2 fruit fly cellular contexts compared by ENCODE assay signal in genomic region chr2L:5256036-5256846, dm6.
A peak's percentile ranks its signal among the peaks of the same experiment; 100 is the strongest.
TF ChIP-seq lines count a peak whose summit lies in the region.

No protein-coding gene starts in this region.

TF ChIP-seq in whole organism, embryonic, 481 proteins besides CTCF, POLR2A, EP300 and RAD21 (continued from another document and continues in another):
- TF ChIP-seq trh (GFP tag; optimal IDR thresholded peaks at IDR 0.05; lab: Kevin White, UChicago): no peak
- peak; percentile 15 for TF ChIP-seq lab (GFP tag; optimal IDR thresholded peaks at IDR 0.05; lab: Kevin White, UChicago)
- no peak for TF ChIP-seq CG16813 (GFP tag; IDR thresholded peaks at IDR 0.05; lab: Robert Waterston, UW; ENCODE audit: partially characterized antibody)
- no peak for TF ChIP-seq CG32532 (GFP tag; IDR thresholded peaks at IDR 0.05; lab: Robert Waterston, UW)
- no peak for TF ChIP-seq Myb (GFP tag; optimal IDR thresholded peaks at IDR 0.05; lab: Kevin White, UChicago)
- TF ChIP-seq CG31388 (GFP tag; optimal IDR thresholded peaks at IDR 0.05; lab: Kevin White, UChicago): no peak
- no peak for TF ChIP-seq fd3F (GFP tag; optimal IDR thresholded peaks at IDR 0.05; lab: Kevin White, UChicago)
- no peak for TF ChIP-seq Mad (GFP tag; optimal IDR thresholded peaks at IDR 0.05; lab: Kevin White, UChicago)
- peak; percentile 4 for TF ChIP-seq CG5245 (GFP tag; optimal IDR thresholded peaks at IDR 0.05; lab: Kevin White, UChicago)
- no peak for TF ChIP-seq usp (GFP tag; optimal IDR thresholded peaks at IDR 0.05; lab: Kevin White, UChicago)
- peak; percentile 86 for TF ChIP-seq CG15696 (tag; optimal IDR thresholded peaks at IDR 0.05; lab: Kevin White, UChicago)
- TF ChIP-seq gfzf (GFP tag; optimal IDR thresholded peaks at IDR 0.05; lab: Kevin White, UChicago): no peak
- no peak for TF ChIP-seq pb (GFP tag; optimal IDR thresholded peaks at IDR 0.05; lab: Kevin White, UChicago)
- no peak for TF ChIP-seq Oaz (GFP tag; IDR thresholded peaks at IDR 0.05; lab: Robert Waterston, UW)
- TF ChIP-seq ab (GFP tag; optimal IDR thresholded peaks at IDR 0.05; lab: Kevin White, UChicago): peak; percentile 9
- TF ChIP-seq sd (tag; optimal IDR thresholded peaks at IDR 0.05; lab: Kevin White, UChicago): no peak
- peak; percentile 92 for TF ChIP-seq HLHmδ (GFP tag; optimal IDR thresholded peaks at IDR 0.05; lab: Kevin White, UChicago)
- TF ChIP-seq grn (GFP tag; optimal IDR thresholded peaks at IDR 0.05; lab: Kevin White, UChicago): peak; percentile 99
- TF ChIP-seq croc (GFP tag; conservative IDR thresholded peaks at IDR 0.05; lab: Robert Waterston, UW): no peak; the same call in 2 of the 3 replicates
- TF ChIP-seq CG18476 (GFP tag; optimal IDR thresholded peaks at IDR 0.05; lab: Kevin White, UChicago): no peak
- no peak for TF ChIP-seq Fer2 (tag; optimal IDR thresholded peaks at IDR 0.05; lab: Kevin White, UChicago)
- no peak for TF ChIP-seq CG7928 (GFP tag; optimal IDR thresholded peaks at IDR 0.05; lab: Kevin White, UChicago)
- peak; percentile 83 for TF ChIP-seq Kr (GFP tag; optimal IDR thresholded peaks at IDR 0.05; lab: Kevin White, UChicago)
- peak; percentile 65 for TF ChIP-seq gsb-n (tag; optimal IDR thresholded peaks at IDR 0.05; lab: Kevin White, UChicago)
- peak; percentile 44 for TF ChIP-seq CG11398 (GFP tag; optimal IDR thresholded peaks at IDR 0.05; lab: Kevin White, UChicago)
- peak; percentile 60 for TF ChIP-seq Side (GFP tag; optimal IDR thresholded peaks at IDR 0.05; lab: Kevin White, UChicago)
- TF ChIP-seq CG13296 (GFP tag; optimal IDR thresholded peaks at IDR 0.05; lab: Kevin White, UChicago): no peak
- no peak for TF ChIP-seq CG9876 (GFP tag; optimal IDR thresholded peaks at IDR 0.05; lab: Kevin White, UChicago)
- TF ChIP-seq dysf (GFP tag; IDR thresholded peaks at IDR 0.05; lab: Robert Waterston, UW): peak; percentile 50; the same call in 1 of the 3 replicates
- TF ChIP-seq da (GFP tag; optimal IDR thresholded peaks at IDR 0.05; lab: Kevin White, UChicago): no peak
- TF ChIP-seq Scr (GFP tag; IDR thresholded peaks at IDR 0.05; lab: Robert Waterston, UW; ENCODE audit: partially characterized antibody): no peak
- TF ChIP-seq Neu2 (GFP tag; optimal IDR thresholded peaks at IDR 0.05; lab: Kevin White, UChicago; ENCODE audit: borderline replicate concordance): no peak
- TF ChIP-seq H15 (GFP tag; IDR thresholded peaks at IDR 0.05; lab: Robert Waterston, UW): 0 out of 3 replicates have a peak, but pooled peaks have one; percentile 45
- TF ChIP-seq Six4 (GFP tag; optimal IDR thresholded peaks at IDR 0.05; lab: Kevin White, UChicago): no peak
- peak; percentile 39 for TF ChIP-seq CG16863 (GFP tag; optimal IDR thresholded peaks at IDR 0.05; lab: Kevin White, UChicago)
- TF ChIP-seq CG1233 (GFP tag; optimal IDR thresholded peaks at IDR 0.05; lab: Kevin White, UChicago): peak; percentile 54
- TF ChIP-seq CG7839 (tag; optimal IDR thresholded peaks at IDR 0.05; lab: Kevin White, UChicago): peak; percentile 63
- peak; percentile 43 for TF ChIP-seq Drgx (GFP tag; IDR thresholded peaks at IDR 0.05; lab: Robert Waterston, UW)
- TF ChIP-seq pzg (GFP tag; optimal IDR thresholded peaks at IDR 0.05; lab: Kevin White, UChicago): no peak
- TF ChIP-seq az2 (GFP tag; optimal IDR thresholded peaks at IDR 0.05; lab: Kevin White, UChicago): peak; percentile 37
- TF ChIP-seq CG2889 (GFP tag; IDR thresholded peaks at IDR 0.05; lab: Robert Waterston, UW): no peak
- peak in 1 of 2 experiments; percentile 39 for TF ChIP-seq Eip74EF (GFP tag; optimal IDR thresholded peaks at IDR 0.05; lab: Kevin White, UChicago)
- no peak for TF ChIP-seq wor (GFP tag; IDR thresholded peaks at IDR 0.05; lab: Robert Waterston, UW)
- TF ChIP-seq CG3838 (GFP tag; optimal IDR thresholded peaks at IDR 0.05; lab: Kevin White, UChicago): peak; percentile 20
- no peak; the same call in none of the 2 replicates for TF ChIP-seq onecut (GFP tag; IDR thresholded peaks at IDR 0.05; lab: Robert Waterston, UW)
- peak; percentile 85 for TF ChIP-seq CG7745 (tag; optimal IDR thresholded peaks at IDR 0.05; lab: Kevin White, UChicago)
- TF ChIP-seq CG2129 (GFP tag; IDR thresholded peaks at IDR 0.05; lab: Robert Waterston, UW; ENCODE audit: partially characterized antibody): no peak
- TF ChIP-seq CG18764 (GFP tag; optimal IDR thresholded peaks at IDR 0.05; lab: Kevin White, UChicago): peak; percentile 56
- TF ChIP-seq D19A (tag; optimal IDR thresholded peaks at IDR 0.05; lab: Kevin White, UChicago): peak; percentile 27
- peak; percentile 53 for TF ChIP-seq Vsx1 (GFP tag; optimal IDR thresholded peaks at IDR 0.05; lab: Kevin White, UChicago)
- TF ChIP-seq CkIIα-i1 (GFP tag; IDR thresholded peaks at IDR 0.05; lab: Robert Waterston, UW): no peak
- no peak for TF ChIP-seq CG13894 (tag; optimal IDR thresholded peaks at IDR 0.05; lab: Kevin White, UChicago)
- peak; percentile 63 for TF ChIP-seq btn (GFP tag; optimal IDR thresholded peaks at IDR 0.05; lab: Kevin White, UChicago)
- no peak for TF ChIP-seq gt (GFP tag; IDR thresholded peaks at IDR 0.05; lab: Robert Waterston, UW)
- TF ChIP-seq ro (GFP tag; IDR thresholded peaks at IDR 0.05; lab: Robert Waterston, UW): no peak
- TF ChIP-seq CG8478 (optimal IDR thresholded peaks at IDR 0.05; lab: Kevin White, UChicago): no peak
- TF ChIP-seq pum (GFP tag; optimal IDR thresholded peaks at IDR 0.05; lab: Kevin White, UChicago): peak; percentile 14
- peak in 1 of 2 experiments; percentile 81 for TF ChIP-seq eve (GFP tag; optimal IDR thresholded peaks at IDR 0.05; lab: Kevin White, UChicago)
- TF ChIP-seq CG8359 (GFP tag; optimal IDR thresholded peaks at IDR 0.05; lab: Kevin White, UChicago; ENCODE audit: borderline replicate concordance): peak; percentile 54
- peak; percentile 85 for TF ChIP-seq Xrp1 (GFP tag; IDR thresholded peaks at IDR 0.05; lab: Robert Waterston, UW)
- peak; percentile 23 for TF ChIP-seq tup (GFP tag; optimal IDR thresholded peaks at IDR 0.05; lab: Kevin White, UChicago)
- TF ChIP-seq CG4328 (GFP tag; optimal IDR thresholded peaks at IDR 0.05; lab: Kevin White, UChicago): no peak
- TF ChIP-seq exex (tag; optimal IDR thresholded peaks at IDR 0.05; lab: Kevin White, UChicago): peak; percentile 65
- TF ChIP-seq CG4730 (GFP tag; IDR thresholded peaks at IDR 0.05; lab: Robert Waterston, UW): 0 out of 2 replicates have a peak, but pooled peaks have one; percentile 38
- TF ChIP-seq CG4617 (GFP tag; optimal IDR thresholded peaks at IDR 0.05; lab: Kevin White, UChicago; ENCODE audit: borderline replicate concordance): no peak
- TF ChIP-seq kni (GFP tag; optimal IDR thresholded peaks at IDR 0.05; lab: Kevin White, UChicago): peak; percentile 86

TF ChIP-seq in whole organism, prepupa, 60 proteins besides CTCF, POLR2A, EP300 and RAD21 (continued from another document):
- TF ChIP-seq Lpt (GFP tag; optimal IDR thresholded peaks at IDR 0.05; lab: Kevin White, UChicago) (no peak), CG4318 (GFP tag; optimal IDR thresholded peaks at IDR 0.05; lab: Kevin White, UChicago) (peak; percentile 6), Sox14 (GFP tag; optimal IDR thresholded peaks at IDR 0.05; lab: Kevin White, UChicago) (peak; percentile 79), eg (GFP tag; IDR thresholded peaks at IDR 0.05; lab: Robert Waterston, UW) (peak; percentile 64), cyc (GFP tag; optimal IDR thresholded peaks at IDR 0.05; lab: Kevin White, UChicago) (peak; percentile 83), CG11294 (GFP tag; IDR thresholded peaks at IDR 0.05; lab: Robert Waterston, UW) (no peak; the same call in 1 of the 2 replicates), Blimp-1 (GFP tag; optimal IDR thresholded peaks at IDR 0.05; lab: Kevin White, UChicago) (peak; percentile 25)
